Worm (Caenorhabditis elegans): ENCODE measurements around the gene gpa-2.

Gene gpa-2

DNA sequence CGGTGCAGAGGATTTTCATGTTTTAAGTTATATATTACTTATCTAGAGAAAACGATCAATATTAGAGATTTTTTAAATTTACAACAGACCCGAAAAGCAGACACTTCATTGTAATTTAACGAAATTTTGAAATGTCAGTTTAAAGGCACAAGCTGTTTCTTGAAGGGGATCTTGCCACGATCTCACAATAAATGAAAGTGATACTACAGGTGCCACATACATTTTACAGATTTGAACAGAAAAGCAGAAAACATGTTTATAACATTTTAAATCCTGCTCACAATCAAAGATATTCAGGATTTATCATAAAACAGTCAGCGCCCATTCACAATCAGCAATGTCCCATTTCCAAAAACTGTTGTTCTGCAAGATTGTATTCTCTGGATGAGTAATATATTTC, 20.9 kb upstream of the gpa-2 start:
- no peak for TF ChIP-seq nhr-12 (tag; optimal IDR thresholded peaks at IDR 0.05)
- TF ChIP-seq ztf-11 (tag; optimal IDR thresholded peaks at IDR 0.05) = no peak
- no peak for TF ChIP-seq bed-3 (GFP tag; optimal IDR thresholded peaks at IDR 0.05)
- TF ChIP-seq mls-2 (tag; optimal IDR thresholded peaks at IDR 0.05) = no peak
- TF ChIP-seq lsy-2 (tag; optimal IDR thresholded peaks at IDR 0.05) = no peak

DNA sequence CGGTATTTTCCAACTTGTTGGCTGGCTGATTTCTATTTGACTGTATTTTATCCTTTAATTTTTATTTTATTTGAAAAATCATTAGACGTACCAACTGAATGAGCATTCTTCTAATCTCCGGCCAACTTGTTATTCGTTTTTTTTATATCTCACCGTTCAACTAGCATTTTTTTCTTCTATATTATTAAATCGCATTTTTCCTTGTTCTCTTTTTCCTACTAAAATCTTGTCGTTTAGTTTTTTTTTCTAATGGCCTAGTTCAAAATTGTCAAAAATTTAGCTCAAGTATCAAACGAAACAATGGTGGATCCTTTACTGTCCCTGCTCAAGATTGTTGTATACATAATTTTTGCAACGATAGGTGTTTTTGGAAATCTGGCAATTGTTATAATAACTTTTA, 19.4 kb upstream of the gpa-2 start, which contains the start of gene srsx-22:
TSS of gene srsx-22 (plus strand) at position 301 of the 400 bp plus-strand sequence.
- TF ChIP-seq drap-1 (GFP tag; optimal IDR thresholded peaks at IDR 0.05) = no peak
- no peak for TF ChIP-seq pha-4 (tag; optimal IDR thresholded peaks at IDR 0.05)
- TF ChIP-seq nhr-12 (tag; optimal IDR thresholded peaks at IDR 0.05) = no peak

DNA sequence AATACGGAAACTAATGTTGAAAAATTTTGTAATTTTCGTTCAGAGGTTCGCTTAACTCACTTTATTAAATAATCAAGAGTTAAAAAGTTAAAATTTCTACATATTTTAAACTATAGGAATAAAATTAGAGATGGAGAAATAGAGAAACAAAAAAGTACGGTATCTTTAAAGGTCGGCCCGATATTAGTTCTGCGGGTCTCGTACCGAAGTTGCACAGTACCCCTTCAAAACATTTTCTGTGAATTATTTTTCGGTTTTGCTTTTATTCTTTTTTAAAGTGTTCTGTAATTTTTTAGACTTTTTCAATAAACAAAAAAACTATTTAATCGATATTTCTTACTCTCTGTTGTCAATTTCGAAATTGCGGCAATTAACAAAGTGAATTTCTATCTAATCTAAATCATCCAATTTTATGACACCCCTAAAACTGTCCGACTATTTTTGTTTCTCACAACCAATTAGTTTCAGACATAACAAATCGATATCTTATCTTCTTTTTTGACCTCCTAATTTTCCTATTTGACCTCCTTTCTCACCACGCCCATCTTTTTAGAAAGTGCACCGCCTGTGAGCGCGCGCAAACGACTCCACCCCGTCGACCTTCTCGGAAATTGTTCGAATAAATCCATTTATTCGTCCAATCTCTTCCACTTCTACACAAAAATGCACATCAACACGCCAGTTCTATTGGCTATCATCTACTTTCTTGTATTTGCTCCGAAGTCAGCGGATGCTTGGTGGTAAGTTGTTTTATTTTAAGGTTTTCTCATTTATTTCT, 15.2 kb upstream of the gpa-2 start, which contains the start of gene mom-2:
TSS of gene mom-2 (plus strand) at position 554 of the 778 bp plus-strand sequence.
- TF ChIP-seq ces-1 (GFP tag; optimal IDR thresholded peaks at IDR 0.05) (no peak), nhr-237 (tag; optimal IDR thresholded peaks at IDR 0.05) (no peak)

DNA sequence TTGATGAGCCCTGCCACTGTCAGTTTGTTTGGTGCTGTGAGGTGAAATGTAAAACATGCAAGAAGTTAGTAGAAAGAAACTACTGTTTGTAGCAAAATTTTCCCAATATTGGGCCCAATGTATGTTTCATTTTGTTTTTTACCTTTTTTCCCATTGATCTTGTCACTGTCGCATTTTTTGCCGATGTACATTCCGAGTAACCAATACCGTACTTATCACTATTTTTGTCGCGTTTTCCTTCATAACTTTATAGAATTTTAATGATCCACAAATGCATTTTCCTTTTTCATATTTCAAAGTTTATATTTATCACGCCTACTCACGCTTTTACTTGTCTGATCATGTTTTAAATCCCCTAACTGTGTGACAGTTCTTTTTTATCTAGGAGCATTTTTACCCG, 13.0 kb upstream of the gpa-2 start:
- TF ChIP-seq nhr-76 (tag; optimal IDR thresholded peaks at IDR 0.05) = no peak
- no peak for TF ChIP-seq ceh-83 (GFP tag; optimal IDR thresholded peaks at IDR 0.05)
- no peak for TF ChIP-seq unc-39 (tag; optimal IDR thresholded peaks at IDR 0.05)
- no peak for TF ChIP-seq hlh-1 (tag; optimal IDR thresholded peaks at IDR 0.05)
- TF ChIP-seq bed-3 (GFP tag; optimal IDR thresholded peaks at IDR 0.05) = no peak
- TF ChIP-seq unc-62 (GFP tag; optimal IDR thresholded peaks at IDR 0.05) = no peak
- TF ChIP-seq nhr-28 (tag; optimal IDR thresholded peaks at IDR 0.05) = no peak
- TF ChIP-seq elt-1 (tag; optimal IDR thresholded peaks at IDR 0.05; ENCODE audit: borderline replicate concordance, insufficient read depth) = no peak
- no peak for TF ChIP-seq ces-1 (GFP tag; optimal IDR thresholded peaks at IDR 0.05)
- no peak for TF ChIP-seq flh-1 (GFP tag; optimal IDR thresholded peaks at IDR 0.05)
- no peak for TF ChIP-seq nhr-237 (tag; optimal IDR thresholded peaks at IDR 0.05)
- TF ChIP-seq nhr-2 (tag; optimal IDR thresholded peaks at IDR 0.05) = no peak
- no peak for TF ChIP-seq drap-1 (GFP tag; optimal IDR thresholded peaks at IDR 0.05)
- TF ChIP-seq tbx-8 (GFP tag; optimal IDR thresholded peaks at IDR 0.05) = no peak
- no peak for TF ChIP-seq lsy-2 (tag; optimal IDR thresholded peaks at IDR 0.05)
- TF ChIP-seq sptf-1 (tag; optimal IDR thresholded peaks at IDR 0.05) = no peak

DNA sequence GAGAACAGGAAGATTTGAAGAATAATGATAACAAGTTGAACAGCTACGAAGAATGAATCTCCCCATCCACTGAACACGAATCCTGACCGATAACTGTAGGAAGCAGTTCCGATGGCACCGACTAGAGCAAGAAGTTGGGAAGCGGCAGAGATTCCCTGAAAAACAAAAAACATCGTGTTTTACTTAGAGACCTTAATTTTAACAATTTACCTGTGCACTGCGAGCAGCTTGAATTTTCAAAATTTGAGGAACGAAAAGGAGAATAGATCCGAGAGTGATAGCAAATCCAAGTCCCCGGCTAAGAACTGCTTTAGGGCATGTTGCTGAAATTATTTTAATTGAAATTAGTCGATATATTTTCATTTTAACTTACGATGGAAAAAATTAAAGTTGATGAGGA, 12.1 kb upstream of the gpa-2 start:
- TF ChIP-seq ceh-43 (GFP tag; optimal IDR thresholded peaks at IDR 0.05) (no peak), lsy-2 (tag; optimal IDR thresholded peaks at IDR 0.05) (no peak), nhr-28 (tag; optimal IDR thresholded peaks at IDR 0.05) (no peak), lin-13 (tag; optimal IDR thresholded peaks at IDR 0.05) (no peak), nhr-12 (tag; optimal IDR thresholded peaks at IDR 0.05) (no peak), bed-3 (GFP tag; optimal IDR thresholded peaks at IDR 0.05) (no peak), ztf-11 (tag; optimal IDR thresholded peaks at IDR 0.05) (no peak), ceh-39 (tag; optimal IDR thresholded peaks at IDR 0.05) (no peak), sptf-1 (tag; optimal IDR thresholded peaks at IDR 0.05) (no peak), mls-2 (tag; optimal IDR thresholded peaks at IDR 0.05) (no peak), tbx-8 (GFP tag; optimal IDR thresholded peaks at IDR 0.05) (no peak), mep-1 (tag; optimal IDR thresholded peaks at IDR 0.05) (no peak), unc-62 (GFP tag; optimal IDR thresholded peaks at IDR 0.05) (no peak), ces-1 (GFP tag; optimal IDR thresholded peaks at IDR 0.05) (no peak), zip-8 (tag; optimal IDR thresholded peaks at IDR 0.05) (no peak), drap-1 (GFP tag; optimal IDR thresholded peaks at IDR 0.05) (no peak), flh-1 (GFP tag; optimal IDR thresholded peaks at IDR 0.05) (no peak), blmp-1 (tag; optimal IDR thresholded peaks at IDR 0.05) (no peak)

DNA sequence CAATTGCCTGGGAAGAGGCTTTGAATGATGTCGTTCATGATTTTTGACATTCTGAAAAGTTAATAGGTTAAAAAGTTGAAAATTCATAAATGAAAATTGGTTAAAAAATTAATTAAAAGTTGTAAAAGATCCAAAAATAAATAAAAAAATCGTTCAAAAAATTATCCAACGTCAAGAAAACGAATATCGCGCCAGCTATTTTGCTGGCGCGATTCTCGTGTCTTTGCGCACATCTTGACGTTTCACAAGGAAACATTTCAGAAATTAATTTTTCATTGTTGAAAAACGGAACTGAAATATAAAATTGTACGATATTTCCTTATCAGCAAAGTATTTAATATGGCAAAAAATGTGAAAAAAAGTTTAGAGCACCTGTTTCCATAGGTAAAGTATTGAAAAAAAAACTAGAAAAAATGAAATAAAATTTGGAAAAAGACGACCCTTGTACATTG, 11.7 kb upstream of the gpa-2 start, which contains the start of gene mpdu-1:
TSS of gene mpdu-1 (minus strand) at position 51 of the 452 bp plus-strand sequence.
- TF ChIP-seq mep-1 (tag; optimal IDR thresholded peaks at IDR 0.05) = peak; percentile 45
- no peak for TF ChIP-seq sem-2 (GFP tag; optimal IDR thresholded peaks at IDR 0.05)
- TF ChIP-seq ham-2 (GFP tag; optimal IDR thresholded peaks at IDR 0.05) = no peak
- TF ChIP-seq lsy-2 (tag; optimal IDR thresholded peaks at IDR 0.05) = peak; percentile 23
- TF ChIP-seq ceh-39 (tag; optimal IDR thresholded peaks at IDR 0.05) = no peak
- no peak for TF ChIP-seq elt-1 (tag; optimal IDR thresholded peaks at IDR 0.05; ENCODE audit: borderline replicate concordance, insufficient read depth)
- peak; percentile 49 for TF ChIP-seq ces-1 (GFP tag; optimal IDR thresholded peaks at IDR 0.05)
- no peak for TF ChIP-seq tbx-8 (GFP tag; optimal IDR thresholded peaks at IDR 0.05)
- no peak for TF ChIP-seq flh-1 (GFP tag; optimal IDR thresholded peaks at IDR 0.05)
- TF ChIP-seq lin-32 (GFP tag; optimal IDR thresholded peaks at IDR 0.05) = no peak
- no peak for TF ChIP-seq mls-2 (tag; optimal IDR thresholded peaks at IDR 0.05)
- TF ChIP-seq pha-4 (tag; optimal IDR thresholded peaks at IDR 0.05) = peak; percentile 4
- TF ChIP-seq unc-120 (tag; optimal IDR thresholded peaks at IDR 0.05; ENCODE audit: poor library complexity, severe bottlenecking) = no peak
- no peak for TF ChIP-seq cnd-1 (tag; optimal IDR thresholded peaks at IDR 0.05)
- no peak for TF ChIP-seq unc-39 (tag; optimal IDR thresholded peaks at IDR 0.05)
- no peak for TF ChIP-seq nhr-2 (tag; optimal IDR thresholded peaks at IDR 0.05)
- no peak for TF ChIP-seq drap-1 (GFP tag; optimal IDR thresholded peaks at IDR 0.05)
- no peak for TF ChIP-seq hlh-1 (tag; optimal IDR thresholded peaks at IDR 0.05)
- no peak for TF ChIP-seq nhr-12 (tag; optimal IDR thresholded peaks at IDR 0.05)
- no peak for TF ChIP-seq bed-3 (GFP tag; optimal IDR thresholded peaks at IDR 0.05)
- TF ChIP-seq blmp-1 (tag; optimal IDR thresholded peaks at IDR 0.05) = no peak
- TF ChIP-seq M03D4.4 (tag; optimal IDR thresholded peaks at IDR 0.05) = no peak
- TF ChIP-seq ceh-43 (GFP tag; optimal IDR thresholded peaks at IDR 0.05) = no peak
- no peak for TF ChIP-seq ztf-11 (tag; optimal IDR thresholded peaks at IDR 0.05)
- no peak for TF ChIP-seq nhr-76 (tag; optimal IDR thresholded peaks at IDR 0.05)
- TF ChIP-seq lin-13 (tag; optimal IDR thresholded peaks at IDR 0.05) = no peak
- no peak for TF ChIP-seq nhr-237 (tag; optimal IDR thresholded peaks at IDR 0.05)
- no peak for TF ChIP-seq unc-62 (GFP tag; optimal IDR thresholded peaks at IDR 0.05)
- TF ChIP-seq mab-5 (tag; optimal IDR thresholded peaks at IDR 0.05) = no peak
- no peak for TF ChIP-seq sptf-1 (tag; optimal IDR thresholded peaks at IDR 0.05)
- TF ChIP-seq ceh-83 (GFP tag; optimal IDR thresholded peaks at IDR 0.05) = no peak

Measured in whole organism, mixed stage, embryonic.